Fruit fly (Drosophila melanogaster) Kc167 (cell line): ENCODE results near the gene CG13829.

ENCODE experiments used
- psq ChIP-seq: fragments of >200 bp; optimal IDR thresholded peaks from 2 replicates; lab custom pipeline; 2017; ENCODE audit warnings: missing external identifiers
- ttk ChIP-seq: sonication (Bioruptor generic); optimal IDR thresholded peaks from 2 replicates; lab custom pipeline; 2017; ENCODE audit warnings: missing external identifiers

dm6 chr3R:23120933-23121332, 40.2 kb downstream of the CG13829 start:
- no peak for TF ChIP-seq ttk
- no peak for TF ChIP-seq psq
